Fruit fly (Drosophila melanogaster) whole organism, embryonic: Measurements from ENCODE around the gene ATPsynbeta.
A peak's percentile ranks its signal among the peaks of the same experiment; 100 is the strongest.

Experiments
- ATbp ChIP-seq: fragments of 200-800 bp; sonication (Bioruptor generic); optimal IDR thresholded peaks from 2 replicates; lab custom pipeline; 2017; ENCODE audit warnings: missing biosample characterization, mild to moderate bottlenecking, missing genetic modification characterization, missing genetic modification reagents
- Aef1 ChIP-seq: fragments of 200-800 bp; sonication (Bioruptor generic); IDR thresholded peaks from 3 replicates; pipeline ENCODE4 v1.3.6; 2022; ENCODE audit warnings: missing biosample characterization, missing genetic modification characterization
- Atf3 ChIP-seq: fragments of 200-800 bp; sonication (Bioruptor generic); optimal IDR thresholded peaks from 3 replicates; lab custom pipeline; 2016; ENCODE audit warnings: missing biosample characterization, missing genetic modification characterization
- Atf6 ChIP-seq: fragments of 200-800 bp; sonication (Bioruptor generic); IDR thresholded peaks from 2 replicates; pipeline ENCODE4 v1.3.6; 2022; ENCODE audit warnings: missing biosample characterization, missing genetic modification characterization
- B-H2 ChIP-seq: fragments of 200-800 bp; sonication (Bioruptor generic); optimal IDR thresholded peaks from 2 replicates; lab custom pipeline; 2018; ENCODE audit warnings: missing biosample characterization, mild to moderate bottlenecking, missing genetic modification characterization
- BtbVII ChIP-seq: fragments of 200-800 bp; sonication (Bioruptor generic); optimal IDR thresholded peaks from 3 replicates; lab custom pipeline; 2017; ENCODE audit warnings: missing biosample characterization, mild to moderate bottlenecking, missing genetic modification characterization
- CG10431 ChIP-seq: fragments of 200-800 bp; sonication (Bioruptor generic); optimal IDR thresholded peaks from 3 replicates; lab custom pipeline; 2018; ENCODE audit warnings: missing biosample characterization, mild to moderate bottlenecking, missing genetic modification characterization
- CG10543 ChIP-seq: fragments of 200-800 bp; sonication (Bioruptor generic); optimal IDR thresholded peaks from 3 replicates; lab custom pipeline; 2017; ENCODE audit warnings: missing biosample characterization, mild to moderate bottlenecking, missing genetic modification characterization, moderate library complexity
- CG11456 ChIP-seq: fragments of 200-800 bp; sonication (Bioruptor generic); IDR thresholded peaks from 3 replicates; pipeline ENCODE4 v1.3.6; 2022; ENCODE audit warnings: missing biosample characterization, missing genetic modification characterization
- CG12071 ChIP-seq: fragments of 200-800 bp; sonication (Bioruptor generic); optimal IDR thresholded peaks from 3 replicates; lab custom pipeline; 2018; ENCODE audit warnings: missing biosample characterization, mild to moderate bottlenecking, missing genetic modification characterization
- CG13296 ChIP-seq: fragments of 200-800 bp; sonication (Bioruptor generic); optimal IDR thresholded peaks from 3 replicates; lab custom pipeline; 2018; ENCODE audit warnings: missing biosample characterization, mild to moderate bottlenecking, missing genetic modification characterization
- CG15011 ChIP-seq: fragments of 200-800 bp; sonication (Bioruptor generic); optimal IDR thresholded peaks from 3 replicates; lab custom pipeline; 2018; ENCODE audit warnings: missing biosample characterization, mild to moderate bottlenecking, missing genetic modification characterization
- CG1529 ChIP-seq: fragments of 200-800 bp; sonication (Bioruptor generic); optimal IDR thresholded peaks from 3 replicates; lab custom pipeline; 2018; ENCODE audit warnings: missing biosample characterization, missing genetic modification characterization
- CG17361 ChIP-seq: fragments of 200-800 bp; sonication (Bioruptor generic); IDR thresholded peaks from 3 replicates; pipeline ENCODE4 v1.3.6; 2022; ENCODE audit warnings: missing biosample characterization, missing genetic modification characterization
- CG18599 ChIP-seq: fragments of 200-800 bp; sonication (Bioruptor generic); optimal IDR thresholded peaks from 3 replicates; lab custom pipeline; 2017; ENCODE audit warnings: missing biosample characterization, missing genetic modification characterization, mild to moderate bottlenecking, moderate library complexity, missing genetic modification reagents
- CG2199 ChIP-seq: fragments of 200-800 bp; sonication (Bioruptor generic); IDR thresholded peaks from 3 replicates; pipeline ENCODE4 v1.3.6; 2022; ENCODE audit warnings: missing biosample characterization, missing genetic modification characterization
- CG32532 ChIP-seq: fragments of 200-800 bp; sonication (Bioruptor generic); IDR thresholded peaks from 2 replicates; pipeline ENCODE4 v1.3.6; 2022; ENCODE audit warnings: missing biosample characterization, missing genetic modification characterization
- CG4820 ChIP-seq: fragments of 200-800 bp; sonication (Bioruptor generic); optimal IDR thresholded peaks from 3 replicates; lab custom pipeline; 2016; ENCODE audit warnings: missing biosample characterization, missing genetic modification characterization
- CG5180 ChIP-seq: fragments of 200-800 bp; sonication (Bioruptor generic); optimal IDR thresholded peaks from 3 replicates; lab custom pipeline; 2017; ENCODE audit warnings: missing biosample characterization, missing genetic modification characterization, mild to moderate bottlenecking, moderate library complexity, missing genetic modification reagents
- CG6272 ChIP-seq: fragments of 200-800 bp; sonication (Bioruptor generic); IDR thresholded peaks from 2 replicates; pipeline ENCODE4 v1.3.6; 2022; ENCODE audit warnings: missing biosample characterization, missing genetic modification characterization
- CG8388 ChIP-seq: fragments of 200-800 bp; sonication (Bioruptor generic); optimal IDR thresholded peaks from 2 replicates; lab custom pipeline; 2019; ENCODE audit warnings: missing biosample characterization, mild to moderate bottlenecking, missing genetic modification characterization, moderate library complexity
- Dad ChIP-seq: fragments of 200-800 bp; sonication (Bioruptor generic); optimal IDR thresholded peaks from 3 replicates; lab custom pipeline; 2016; ENCODE audit warnings: missing biosample characterization, missing genetic modification characterization
- Dbx ChIP-seq: fragments of 200-800 bp; sonication (Bioruptor generic); IDR thresholded peaks from 3 replicates; pipeline ENCODE4 v1.3.6; 2022; ENCODE audit warnings: missing biosample characterization, missing genetic modification characterization
- Drgx ChIP-seq: fragments of 200-800 bp; sonication (Bioruptor generic); IDR thresholded peaks from 2 replicates; pipeline ENCODE4 v1.3.6; 2022; ENCODE audit warnings: missing biosample characterization, missing genetic modification characterization
- Eip74EF ChIP-seq, 2 experiments: fragments of 200-800 bp in 1 of 2; fragments of >200 bp in 1 of 2; sonication (Bioruptor generic) in 1 of 2; optimal IDR thresholded peaks; 2 replicates each; lab custom pipeline; 2017 to 2019; ENCODE audit warnings: missing biosample characterization in 2 of 2, missing genetic modification characterization in 2 of 2, mild to moderate bottlenecking in 1 of 2, moderate library complexity in 1 of 2
- Gsc ChIP-seq: fragments of 200-800 bp; sonication (Bioruptor generic); IDR thresholded peaks from 2 replicates; pipeline ENCODE4 v1.3.6; 2022; ENCODE audit warnings: missing biosample characterization, missing genetic modification characterization
- Hey ChIP-seq: fragments of 200-800 bp; sonication (Bioruptor generic); optimal IDR thresholded peaks from 3 replicates; lab custom pipeline; 2018; ENCODE audit warnings: missing biosample characterization, mild to moderate bottlenecking, missing genetic modification characterization
- Mad ChIP-seq: fragments of 200-800 bp; sonication (Bioruptor generic); optimal IDR thresholded peaks from 2 replicates; lab custom pipeline; 2016; ENCODE audit warnings: missing biosample characterization, missing genetic modification characterization
- NFAT ChIP-seq: fragments of 200-800 bp; sonication (Bioruptor generic); IDR thresholded peaks from 2 replicates; pipeline ENCODE4 v1.3.6; 2022; ENCODE audit warnings: missing biosample characterization, missing genetic modification characterization
- NK7.1 ChIP-seq: fragments of 200-800 bp; sonication (Bioruptor generic); optimal IDR thresholded peaks from 3 replicates; lab custom pipeline; 2016; ENCODE audit warnings: missing biosample characterization, missing genetic modification characterization
- Oli ChIP-seq: fragments of 200-800 bp; sonication (Bioruptor generic); optimal IDR thresholded peaks from 2 replicates; lab custom pipeline; 2018; ENCODE audit warnings: missing biosample characterization, mild to moderate bottlenecking, missing genetic modification characterization, moderate library complexity
- Optix ChIP-seq: fragments of 200-800 bp; sonication (Bioruptor generic); IDR thresholded peaks from 3 replicates; pipeline ENCODE4 v1.3.6; 2022; ENCODE audit warnings: missing biosample characterization, missing genetic modification characterization
- Ptx1 ChIP-seq: fragments of 200-800 bp; sonication (Bioruptor generic); IDR thresholded peaks from 2 replicates; pipeline ENCODE4 v1.3.6; 2022; ENCODE audit warnings: missing biosample characterization, missing genetic modification characterization
- Sry-δ ChIP-seq: fragments of 200-800 bp; sonication (Bioruptor generic); optimal IDR thresholded peaks from 2 replicates; lab custom pipeline; 2016; ENCODE audit warnings: missing biosample characterization, missing genetic modification characterization
- YL-1 ChIP-seq: fragments of 200-800 bp; sonication (Bioruptor generic); optimal IDR thresholded peaks from 3 replicates; lab custom pipeline; 2017; ENCODE audit warnings: missing biosample characterization, mild to moderate bottlenecking, missing genetic modification characterization
- bigmax ChIP-seq: fragments of 200-800 bp; sonication (Bioruptor generic); optimal IDR thresholded peaks from 2 replicates; lab custom pipeline; 2018; ENCODE audit warnings: missing biosample characterization, mild to moderate bottlenecking, missing genetic modification characterization
- chif ChIP-seq, 2 experiments: fragments of 200-800 bp; sonication (Bioruptor generic); optimal IDR thresholded peaks; 3 replicates each; lab custom pipeline; 2016; ENCODE audit warnings: missing biosample characterization in 2 of 2, missing genetic modification characterization in 2 of 2
- crol ChIP-seq: fragments of 200-800 bp; sonication (Bioruptor generic); IDR thresholded peaks from 2 replicates; pipeline ENCODE4 v1.3.6; 2022; ENCODE audit warnings: missing biosample characterization, missing genetic modification characterization
- disco-r ChIP-seq: fragments of 200-800 bp; sonication (Bioruptor generic); optimal IDR thresholded peaks from 2 replicates; lab custom pipeline; 2016; ENCODE audit warnings: missing biosample characterization, missing genetic modification characterization
- grn ChIP-seq: fragments of 200-800 bp; sonication (Bioruptor generic); optimal IDR thresholded peaks from 3 replicates; lab custom pipeline; 2017; ENCODE audit warnings: missing biosample characterization, missing genetic modification characterization
- h ChIP-seq: fragments of >200 bp; optimal IDR thresholded peaks from 2 replicates; lab custom pipeline; 2017
- hkb ChIP-seq, 2 experiments: fragments of 200-800 bp in 1 of 2; fragments of >200 bp in 1 of 2; sonication (Bioruptor generic) in 1 of 2; IDR thresholded peaks in 1 of 2; optimal IDR thresholded peaks in 1 of 2; 2 replicates each; pipeline versions ENCODE4 v1.3.6 to Lab custom; 2017 to 2022; ENCODE audit warnings: missing biosample characterization in 1 of 2, missing genetic modification characterization in 1 of 2
- knrl ChIP-seq: fragments of 200-800 bp; sonication (Bioruptor generic); IDR thresholded peaks from 3 replicates; pipeline ENCODE4 v1.3.6; 2022; ENCODE audit warnings: missing biosample characterization, missing genetic modification characterization; ENCODE audit not compliant: partially characterized antibody
- lmd ChIP-seq: fragments of 200-800 bp; sonication (Bioruptor generic); IDR thresholded peaks from 2 replicates; pipeline ENCODE4 v1.3.6; 2022; ENCODE audit warnings: missing biosample characterization, missing genetic modification characterization
- phol ChIP-seq: fragments of 200-800 bp; sonication (Bioruptor generic); optimal IDR thresholded peaks from 3 replicates; lab custom pipeline; 2018; ENCODE audit warnings: missing biosample characterization, mild to moderate bottlenecking, missing genetic modification characterization, moderate library complexity
- pros ChIP-seq: fragments of 200-800 bp; sonication (Bioruptor generic); optimal IDR thresholded peaks from 3 replicates; lab custom pipeline; 2019; ENCODE audit warnings: missing biosample characterization, mild to moderate bottlenecking, missing genetic modification characterization, moderate library complexity
- rib ChIP-seq: fragments of 200-800 bp; sonication (Bioruptor generic); IDR thresholded peaks from 2 replicates; pipeline ENCODE4 v1.3.6; 2022; ENCODE audit warnings: missing biosample characterization, missing genetic modification characterization
- sd ChIP-seq: fragments of 200-800 bp; sonication (Bioruptor generic); optimal IDR thresholded peaks from 3 replicates; lab custom pipeline; 2018; ENCODE audit warnings: missing biosample characterization, mild to moderate bottlenecking, missing genetic modification characterization, moderate library complexity
- slp2 ChIP-seq: fragments of 200-800 bp; sonication (Bioruptor generic); optimal IDR thresholded peaks from 2 replicates; lab custom pipeline; 2016; ENCODE audit warnings: missing biosample characterization, missing genetic modification characterization
- wor ChIP-seq: fragments of 200-800 bp; sonication (Bioruptor generic); IDR thresholded peaks from 2 replicates; pipeline ENCODE4 v1.3.6; 2022; ENCODE audit warnings: missing biosample characterization, missing genetic modification characterization
- yki ChIP-seq: fragments of >200 bp; optimal IDR thresholded peaks from 3 replicates; lab custom pipeline; 2018

The ATPsynbeta gene

DNA sequence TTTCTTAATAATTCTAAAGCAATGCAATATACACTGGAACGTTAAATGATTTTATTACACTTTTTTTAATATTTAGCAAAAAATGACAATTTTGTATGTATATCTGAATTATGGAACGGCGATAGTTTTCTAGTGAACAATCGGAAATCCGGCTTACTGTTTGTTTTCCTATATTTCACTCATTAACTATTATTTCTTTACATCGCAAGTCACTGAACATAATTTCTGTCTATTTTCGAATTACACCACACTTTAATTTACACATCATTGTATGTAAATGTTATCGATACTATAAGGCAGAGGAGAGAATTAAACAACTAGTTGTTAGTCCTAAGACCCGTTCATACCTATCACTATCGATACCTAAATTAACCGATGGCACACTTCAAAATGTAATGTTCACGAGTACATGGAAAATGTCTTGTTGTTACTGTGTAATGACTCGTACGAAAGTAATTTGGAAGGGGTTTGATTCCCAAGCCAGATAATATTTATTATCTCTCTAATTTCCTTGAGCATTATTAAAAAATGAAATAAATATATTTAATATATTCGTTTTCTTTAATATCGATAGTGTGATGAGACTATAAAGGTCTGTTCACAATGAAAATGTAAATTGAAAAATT, 4.4 kb upstream of the ATPsynbeta start, which contains the start of gene PlexA (continued):
- TF ChIP-seq ATbp (GFP tag; lab: Kevin White, UChicago) (peak; percentile 71), Optix (GFP tag; lab: Robert Waterston, UW) (no peak; the same call in 2 of the 3 replicates), BtbVII (GFP tag; lab: Kevin White, UChicago) (no peak), Dbx (GFP tag; lab: Robert Waterston, UW) (peak; percentile 95), h (lab: Kevin White, UChicago) (no peak), Dad (GFP tag; lab: Kevin White, UChicago) (no peak), CG2199 (peak; percentile 77; the same call in 2 of the 3 replicates), phol (peak; percentile 95), Ptx1 (GFP tag; lab: Robert Waterston, UW) (peak; percentile 97), Aef1 (GFP tag; lab: Robert Waterston, UW) (peak; percentile 96), wor (GFP tag; lab: Robert Waterston, UW) (peak; percentile 86), NK7.1 (GFP tag; lab: Kevin White, UChicago) (peak; percentile 12), Atf3 (GFP tag; lab: Kevin White, UChicago) (peak; percentile 48), grn (GFP tag; lab: Kevin White, UChicago) (no peak), CG12071 (GFP tag; lab: Kevin White, UChicago) (no peak), CG5180 (no peak), bigmax (GFP tag; lab: Kevin White, UChicago) (peak; percentile 17), Eip74EF (GFP tag; optimal IDR thresholded peaks at IDR 0.05; lab: Kevin White, UChicago) (peak in 1 of 2 experiments; percentile 50), CG6272 (GFP tag; lab: Robert Waterston, UW) (no peak; the same call in 1 of the 2 replicates), chif (GFP tag; optimal IDR thresholded peaks at IDR 0.05; lab: Kevin White, UChicago) (peak; percentile 11 to 71), lmd (GFP tag; lab: Robert Waterston, UW) (peak; percentile 97), disco-r (GFP tag; lab: Kevin White, UChicago) (peak; percentile 32), sd (no peak), CG8388 (GFP tag; lab: Kevin White, UChicago) (peak; percentile 79), CG11456 (GFP tag; lab: Robert Waterston, UW) (peak; percentile 97), CG32532 (GFP tag; lab: Robert Waterston, UW) (peak; percentile 97), yki (lab: Kevin White, UChicago) (no peak), Oli (tag; lab: Kevin White, UChicago) (peak; percentile 88), CG4820 (GFP tag; lab: Kevin White, UChicago) (peak; percentile 86), CG1529 (peak; percentile 61), knrl (peak; percentile 84), CG15011 (peak; percentile 59), rib (peak; percentile 83), YL-1 (GFP tag; lab: Kevin White, UChicago) (no peak), Atf6 (GFP tag; lab: Robert Waterston, UW) (peak; percentile 82), B-H2 (GFP tag; lab: Kevin White, UChicago) (peak; percentile 81), Hey (tag; lab: Kevin White, UChicago) (no peak), slp2 (GFP tag; lab: Kevin White, UChicago) (peak; percentile 49), Drgx (GFP tag; lab: Robert Waterston, UW) (peak; percentile 73), crol (GFP tag; lab: Robert Waterston, UW) (no peak), CG13296 (GFP tag; lab: Kevin White, UChicago) (peak; percentile 64), CG17361 (GFP tag; lab: Robert Waterston, UW) (peak; percentile 93), hkb (optimal IDR thresholded peaks at IDR 0.05; lab: Kevin White, UChicago) (no peak), hkb (GFP tag; IDR thresholded peaks at IDR 0.05; lab: Robert Waterston, UW) (peak; percentile 81), NFAT (GFP tag; lab: Robert Waterston, UW) (peak; percentile 95), Sry-δ (peak; percentile 80), pros (GFP tag; lab: Kevin White, UChicago) (no peak), CG18599 (GFP tag; lab: Kevin White, UChicago) (no peak), Mad (peak; percentile 63), CG10431 (peak; percentile 38), Gsc (GFP tag; lab: Robert Waterston, UW) (no peak), CG10543 (peak; percentile 43)
